Worm (Caenorhabditis elegans): ENCODE measurements around the gene T25B9.4.

T25B9.4 gene

DNA sequence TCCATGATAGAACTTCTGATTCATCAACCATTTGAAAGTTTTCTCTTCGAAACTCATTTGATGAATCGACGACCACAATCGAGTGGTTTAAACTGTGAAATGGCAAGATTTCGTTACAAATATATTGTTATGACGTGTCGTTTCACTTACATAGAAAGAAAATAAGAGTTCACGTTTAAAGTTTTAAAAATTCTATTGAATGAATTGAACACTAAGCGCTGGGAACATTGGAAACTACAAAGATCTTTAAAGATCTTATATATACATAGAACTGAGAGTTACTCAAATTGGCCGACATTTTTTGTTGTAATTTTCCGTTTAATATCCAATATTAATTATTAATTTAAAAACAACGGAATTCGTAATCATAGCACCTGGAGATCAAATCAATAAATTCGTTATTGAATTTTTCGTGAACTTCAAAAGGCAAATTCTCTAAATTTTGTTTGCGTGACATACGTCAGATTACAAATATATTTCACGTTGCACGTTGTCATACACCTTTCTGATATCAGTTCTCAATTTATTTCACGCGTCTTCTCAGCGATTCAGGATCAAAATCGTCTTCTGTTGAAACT is at the start of gene T25B9.4, which contains the start of gene T25B9.6:
TSS of gene T25B9.4 (minus strand) at position 101 of the 578 bp plus-strand sequence.
TSS of gene T25B9.6 (plus strand) at position 528 of the 578 bp plus-strand sequence.
- no peak for TF ChIP-seq tbx-37 (GFP tag; conservative IDR thresholded peaks at IDR 0.05)
- no peak for TF ChIP-seq tbx-11 (GFP tag; IDR thresholded peaks at IDR 0.05)
- no peak for TF ChIP-seq hnd-1 (tag; optimal IDR thresholded peaks at IDR 0.05)
- TF ChIP-seq flt-1 (GFP tag; IDR thresholded peaks at IDR 0.05): no peak
- TF ChIP-seq ama-1 (optimal IDR thresholded peaks at IDR 0.05): no peak
- TF ChIP-seq ets-7 (tag; optimal IDR thresholded peaks at IDR 0.05): no peak
- no peak for TF ChIP-seq scrt-1 (GFP tag; IDR thresholded peaks at IDR 0.05)
- no peak for TF ChIP-seq hmg-4 (GFP tag; optimal IDR thresholded peaks at IDR 0.05)
- no peak for TF ChIP-seq B0310.2 (tag; optimal IDR thresholded peaks at IDR 0.05)

- no peak for TF ChIP-seq B0310.2 (tag; optimal IDR thresholded peaks at IDR 0.05)
- no peak for TF ChIP-seq F13C5.2 (tag; optimal IDR thresholded peaks at IDR 0.05)
- no peak for TF ChIP-seq tbx-11 (GFP tag; IDR thresholded peaks at IDR 0.05)
- TF ChIP-seq hnd-1 (tag; optimal IDR thresholded peaks at IDR 0.05): no peak
- no peak for TF ChIP-seq aly-1 (tag; optimal IDR thresholded peaks at IDR 0.05)
- TF ChIP-seq ceh-13 (GFP tag; optimal IDR thresholded peaks at IDR 0.05): no peak
- no peak for TF ChIP-seq ceh-36 (tag; optimal IDR thresholded peaks at IDR 0.05)
- TF ChIP-seq sea-1 (GFP tag; conservative IDR thresholded peaks at IDR 0.05): no peak
- no peak for TF ChIP-seq tra-4 (tag; optimal IDR thresholded peaks at IDR 0.05)
- no peak for TF ChIP-seq ets-7 (tag; optimal IDR thresholded peaks at IDR 0.05)
- no peak for TF ChIP-seq hmbx-1 (tag; optimal IDR thresholded peaks at IDR 0.05)
- no peak for TF ChIP-seq pes-1 (GFP tag; IDR thresholded peaks at IDR 0.05)
- no peak for TF ChIP-seq flt-1 (GFP tag; IDR thresholded peaks at IDR 0.05)
- TF ChIP-seq ama-1 (optimal IDR thresholded peaks at IDR 0.05): no peak
- TF ChIP-seq scrt-1 (GFP tag; IDR thresholded peaks at IDR 0.05): no peak
- TF ChIP-seq tbx-37 (GFP tag; conservative IDR thresholded peaks at IDR 0.05): no peak
- no peak for TF ChIP-seq hmg-4 (GFP tag; optimal IDR thresholded peaks at IDR 0.05)
Observed at ce11 chrIV:10803973-10804372, 46.5 kb upstream of the T25B9.4 start.

ce11 chrIV:10799354-10799753 is 41.8 kb upstream of the T25B9.4 start, which contains the start of gene zipt-2.1:
Gene zipt-2.1, plus strand, starts transcription at chrIV:10799654.
- TF ChIP-seq B0310.2 (tag; optimal IDR thresholded peaks at IDR 0.05) (no peak), hmbx-1 (tag; optimal IDR thresholded peaks at IDR 0.05) (no peak), hmg-4 (GFP tag; optimal IDR thresholded peaks at IDR 0.05) (no peak)

- TF ChIP-seq ceh-13 (GFP tag; optimal IDR thresholded peaks at IDR 0.05) (no peak), aly-1 (tag; optimal IDR thresholded peaks at IDR 0.05) (no peak), tbx-37 (GFP tag; conservative IDR thresholded peaks at IDR 0.05) (no peak), hmg-4 (GFP tag; optimal IDR thresholded peaks at IDR 0.05) (no peak), hnd-1 (tag; optimal IDR thresholded peaks at IDR 0.05) (no peak)
Observed at ce11 chrIV:10798604-10799003, 41.1 kb upstream of the T25B9.4 start.

ce11 chrIV:10796707-10797106 is 39.2 kb upstream of the T25B9.4 start:
- TF ChIP-seq tbx-11 (GFP tag; IDR thresholded peaks at IDR 0.05) (no peak), ceh-13 (GFP tag; optimal IDR thresholded peaks at IDR 0.05) (no peak), hmg-4 (GFP tag; optimal IDR thresholded peaks at IDR 0.05) (no peak), flt-1 (GFP tag; IDR thresholded peaks at IDR 0.05) (no peak), tra-4 (tag; optimal IDR thresholded peaks at IDR 0.05) (no peak)

DNA sequence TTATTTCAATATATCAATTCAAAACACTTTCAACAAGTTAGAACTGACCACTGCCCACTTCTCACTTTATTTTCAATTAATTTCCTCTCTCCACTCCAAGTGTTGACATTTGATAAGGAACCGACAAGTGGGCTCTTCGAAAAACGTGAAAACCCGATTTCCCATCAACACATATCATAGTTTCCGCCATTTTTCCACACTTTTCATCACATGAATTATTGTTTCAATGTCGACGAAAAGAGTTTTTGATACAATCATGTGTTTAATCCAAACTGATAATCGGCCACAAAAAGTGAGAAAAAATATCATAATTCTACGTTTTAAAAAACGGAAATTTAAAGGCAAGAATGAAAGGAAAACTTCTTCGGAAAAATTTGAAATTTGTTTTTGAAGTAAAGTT is 38.2 kb upstream of the T25B9.4 start:
- TF ChIP-seq tbx-11 (GFP tag; IDR thresholded peaks at IDR 0.05) (no peak), ceh-13 (GFP tag; optimal IDR thresholded peaks at IDR 0.05) (no peak), pes-1 (GFP tag; IDR thresholded peaks at IDR 0.05) (no peak), hmbx-1 (tag; optimal IDR thresholded peaks at IDR 0.05) (no peak), tra-4 (tag; optimal IDR thresholded peaks at IDR 0.05) (no peak)

DNA sequence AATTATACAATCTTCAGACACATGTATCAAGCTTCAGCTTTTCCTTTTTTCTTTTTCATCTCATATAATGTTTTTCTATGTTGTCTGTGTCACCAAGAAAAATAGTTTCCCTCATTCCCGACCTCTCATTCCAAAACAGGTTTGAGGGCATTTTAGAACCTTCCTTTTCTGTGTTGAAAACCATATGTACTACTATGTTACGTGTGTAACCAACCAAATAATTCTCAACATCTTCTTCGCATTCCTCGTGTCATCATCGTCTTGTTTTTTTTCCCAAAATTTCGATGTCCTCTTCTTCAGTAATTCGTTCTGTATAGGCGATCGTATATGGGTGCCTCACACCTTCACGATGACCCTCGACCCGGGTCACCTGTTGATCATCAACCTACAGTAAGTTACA is 32.8 kb upstream of the T25B9.4 start, which contains the start of gene pept-2:
TSS of gene pept-2 (plus strand) at position 301 of the 400 bp plus-strand sequence.
- no peak for TF ChIP-seq ama-1 (optimal IDR thresholded peaks at IDR 0.05)
- no peak for TF ChIP-seq scrt-1 (GFP tag; IDR thresholded peaks at IDR 0.05)
- TF ChIP-seq aly-1 (tag; optimal IDR thresholded peaks at IDR 0.05): no peak
- TF ChIP-seq tbx-11 (GFP tag; IDR thresholded peaks at IDR 0.05): no peak
- TF ChIP-seq F13C5.2 (tag; optimal IDR thresholded peaks at IDR 0.05): no peak
- no peak for TF ChIP-seq hmbx-1 (tag; optimal IDR thresholded peaks at IDR 0.05)
- TF ChIP-seq B0310.2 (tag; optimal IDR thresholded peaks at IDR 0.05): no peak
- no peak for TF ChIP-seq pes-1 (GFP tag; IDR thresholded peaks at IDR 0.05)
- TF ChIP-seq ceh-13 (GFP tag; optimal IDR thresholded peaks at IDR 0.05): no peak
- no peak for TF ChIP-seq hnd-1 (tag; optimal IDR thresholded peaks at IDR 0.05)
- no peak for TF ChIP-seq sea-1 (GFP tag; conservative IDR thresholded peaks at IDR 0.05)
- no peak for TF ChIP-seq ets-7 (tag; optimal IDR thresholded peaks at IDR 0.05)
- TF ChIP-seq ceh-36 (tag; optimal IDR thresholded peaks at IDR 0.05): no peak

DNA sequence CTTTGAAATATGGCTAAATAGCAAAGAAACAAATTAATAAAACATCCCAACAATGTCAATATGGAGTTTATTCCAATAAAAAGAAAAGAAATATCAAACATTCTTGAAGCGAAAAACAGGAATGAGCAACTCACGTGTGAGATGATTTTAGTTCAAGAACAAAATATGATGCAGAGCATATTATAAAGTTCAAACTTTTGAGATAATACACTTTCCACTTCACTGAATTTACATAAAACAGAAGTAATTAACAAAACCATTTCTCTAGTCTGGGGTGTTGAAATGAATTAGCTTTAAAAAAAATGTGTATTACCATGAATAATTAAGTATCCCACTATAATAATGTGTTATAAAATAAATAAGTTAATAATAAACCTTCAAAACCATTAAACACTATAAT is 29.2 kb upstream of the T25B9.4 start, which contains the start of gene srd-7:
TSS of gene srd-7 (minus strand) at position 101 of the 400 bp plus-strand sequence.
- TF ChIP-seq ceh-36 (tag; optimal IDR thresholded peaks at IDR 0.05) (no peak), tra-4 (tag; optimal IDR thresholded peaks at IDR 0.05) (no peak), hnd-1 (tag; optimal IDR thresholded peaks at IDR 0.05) (no peak), F13C5.2 (tag; optimal IDR thresholded peaks at IDR 0.05) (no peak), scrt-1 (GFP tag; IDR thresholded peaks at IDR 0.05) (no peak), tbx-37 (GFP tag; conservative IDR thresholded peaks at IDR 0.05) (no peak)

ce11 chrIV:10784085-10784484 is 26.6 kb upstream of the T25B9.4 start:
- TF ChIP-seq pes-1 (GFP tag; IDR thresholded peaks at IDR 0.05): no peak
